Fruit fly (Drosophila melanogaster): ENCODE data around the gene CG15357.

The CG15357 gene

dm6 chr2L:1981726-1982367 lies 36.3 kb upstream of the CG15357 start, which contains the start of gene CG7289:
TSS of gene CG7289 (plus strand) at chr2L:1982217.
- peak; percentile 99 for TF ChIP-seq EcR (GFP tag; optimal IDR thresholded peaks at IDR 0.05)
- 0 out of 3 replicates have a peak, but pooled peaks have one; percentile 29 for TF ChIP-seq CG4496 (GFP tag; IDR thresholded peaks at IDR 0.05)
- TF ChIP-seq CG34367 (tag; optimal IDR thresholded peaks at IDR 0.05): no peak
- TF ChIP-seq Snoo (tag; optimal IDR thresholded peaks at IDR 0.05): peak; percentile 4

dm6 chr2L:1980708-1981339 lies 35.3 kb upstream of the CG15357 start, which contains the start of the genes CG15356 and CG15362:
TSS of gene CG15356 (minus strand) at chr2L:1980755.
TSS of gene CG15362 (plus strand) at chr2L:1981176.
- TF ChIP-seq gl (tag; optimal IDR thresholded peaks at IDR 0.05) (no peak), CG17806 (tag; optimal IDR thresholded peaks at IDR 0.05) (peak; percentile 27), CG32121 (GFP tag; IDR thresholded peaks at IDR 0.05) (no peak), CG4496 (GFP tag; IDR thresholded peaks at IDR 0.05) (peak; percentile 59; the same call in 2 of the 3 replicates), CG8301 (tag; optimal IDR thresholded peaks at IDR 0.05) (no peak), Pif1B (GFP tag; optimal IDR thresholded peaks at IDR 0.05) (no peak), CG13204 (GFP tag; optimal IDR thresholded peaks at IDR 0.05) (no peak), CG10348 (GFP tag; IDR thresholded peaks at IDR 0.05) (no peak), CG14655 (GFP tag; optimal IDR thresholded peaks at IDR 0.05) (no peak)

dm6 chr2L:1979196-1979818 lies 33.8 kb upstream of the CG15357 start:
- no peak for TF ChIP-seq CG8159 (tag; optimal IDR thresholded peaks at IDR 0.05)

- TF ChIP-seq CG32121 (GFP tag; IDR thresholded peaks at IDR 0.05) (no peak), CG8301 (tag; optimal IDR thresholded peaks at IDR 0.05) (no peak), CG12605 (GFP tag; IDR thresholded peaks at IDR 0.05) (no peak), CG17806 (tag; optimal IDR thresholded peaks at IDR 0.05) (no peak), CG34367 (tag; optimal IDR thresholded peaks at IDR 0.05) (no peak), CG4496 (GFP tag; IDR thresholded peaks at IDR 0.05) (no peak), EcR (GFP tag; optimal IDR thresholded peaks at IDR 0.05) (no peak), CG9948 (tag; optimal IDR thresholded peaks at IDR 0.05) (no peak), CG13204 (GFP tag; optimal IDR thresholded peaks at IDR 0.05) (no peak), fd96Ca (GFP tag; IDR thresholded peaks at IDR 0.05) (no peak), D1 (tag; optimal IDR thresholded peaks at IDR 0.05) (no peak), CG15710 (tag; optimal IDR thresholded peaks at IDR 0.05) (no peak)
Observed at dm6 chr2L:1975473-1975872, 30.0 kb upstream of the CG15357 start.

DNA sequence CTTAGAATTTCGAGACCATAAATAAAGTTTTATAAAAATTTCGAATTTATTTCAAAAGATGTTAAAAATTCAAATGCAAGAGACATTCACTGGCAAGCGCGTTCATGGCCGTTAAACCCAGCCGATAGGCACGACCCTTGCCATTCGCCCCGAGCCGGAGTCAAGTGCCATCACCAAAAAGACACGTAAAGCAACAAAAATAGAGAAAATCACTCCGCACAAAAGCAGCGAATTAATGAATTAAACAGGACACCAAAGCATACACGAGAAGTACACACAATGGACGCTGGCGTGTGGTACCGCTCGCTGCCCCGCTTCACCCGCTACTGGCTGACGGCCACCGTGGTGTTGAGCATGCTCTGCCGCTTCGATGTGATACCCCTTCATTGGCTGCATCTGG lies 28.4 kb upstream of the CG15357 start, which contains the start of gene Der-1:
Gene Der-1, plus strand, starts transcription at position 1 of the 400 bp plus-strand sequence.
- no peak for TF ChIP-seq CG13204 (GFP tag; optimal IDR thresholded peaks at IDR 0.05)
- TF ChIP-seq CG4496 (GFP tag; IDR thresholded peaks at IDR 0.05): peak; percentile 18; the same call in 1 of the 3 replicates
- no peak for TF ChIP-seq gl (tag; optimal IDR thresholded peaks at IDR 0.05)
- TF ChIP-seq CG32121 (GFP tag; IDR thresholded peaks at IDR 0.05): peak; percentile 28; the same call in 1 of the 2 replicates
- TF ChIP-seq CG14655 (GFP tag; optimal IDR thresholded peaks at IDR 0.05): no peak
- peak; percentile 18; the same call in 1 of the 2 replicates for TF ChIP-seq Ets98B (GFP tag; IDR thresholded peaks at IDR 0.05)

dm6 chr2L:1972450-1973119 lies 27.1 kb upstream of the CG15357 start:
- TF ChIP-seq CG34367 (tag; optimal IDR thresholded peaks at IDR 0.05) (no peak), CG8159 (tag; optimal IDR thresholded peaks at IDR 0.05) (peak; percentile 5), CG15710 (tag; optimal IDR thresholded peaks at IDR 0.05) (no peak)

dm6 chr2L:1970312-1970929 lies 24.9 kb upstream of the CG15357 start, which contains the start of gene erm:
TSS of gene erm (minus strand) at chr2L:1970362.
- peak; percentile 23 for TF ChIP-seq CG13204 (GFP tag; optimal IDR thresholded peaks at IDR 0.05)
- peak; percentile 19; the same call in 1 of the 2 replicates for TF ChIP-seq rn (GFP tag; IDR thresholded peaks at IDR 0.05)
- TF ChIP-seq CG17806 (tag; optimal IDR thresholded peaks at IDR 0.05): no peak

Measured in whole organism, pupa.